Fruit fly (Drosophila melanogaster): Measurements from ENCODE around the gene CG34012.

CG34012 gene

dm6 chr3L:11089805-11090440 lies 19.4 kb downstream of the CG34012 start (continued):
- TF ChIP-seq dm (GFP tag; optimal IDR thresholded peaks at IDR 0.05) (peak; percentile 75), pros (GFP tag; optimal IDR thresholded peaks at IDR 0.05) (peak; percentile 27), esg (GFP tag; conservative IDR thresholded peaks at IDR 0.05) (peak; percentile 80), hkb (optimal IDR thresholded peaks at IDR 0.05) (no peak), hkb (GFP tag; IDR thresholded peaks at IDR 0.05) (peak; percentile 93), zfh1 (GFP tag; IDR thresholded peaks at IDR 0.05) (peak; percentile 88), grau (tag; optimal IDR thresholded peaks at IDR 0.05) (peak; percentile 92), CG6683 (GFP tag; optimal IDR thresholded peaks at IDR 0.05) (peak; percentile 82), CG30020 (tag; optimal IDR thresholded peaks at IDR 0.05) (peak; percentile 72), CG11695 (GFP tag; IDR thresholded peaks at IDR 0.05) (peak; percentile 86), CG17385 (GFP tag; optimal IDR thresholded peaks at IDR 0.05) (peak; percentile 91), Mes4 (GFP tag; optimal IDR thresholded peaks at IDR 0.05) (peak; percentile 85), btn (GFP tag; optimal IDR thresholded peaks at IDR 0.05) (peak; percentile 70), CG1792 (GFP tag; optimal IDR thresholded peaks at IDR 0.05) (peak; percentile 77), slp2 (GFP tag; optimal IDR thresholded peaks at IDR 0.05) (peak; percentile 80), gro (GFP tag; optimal IDR thresholded peaks at IDR 0.05) (peak; percentile 22), CG1602 (GFP tag; optimal IDR thresholded peaks at IDR 0.05) (peak; percentile 87), NfI (GFP tag; optimal IDR thresholded peaks at IDR 0.05) (peak; percentile 89), CG18599 (GFP tag; optimal IDR thresholded peaks at IDR 0.05) (peak; percentile 85), Ravus (GFP tag; IDR thresholded peaks at IDR 0.05) (no peak; the same call in none of the 2 replicates), bigmax (GFP tag; optimal IDR thresholded peaks at IDR 0.05) (no peak), CG2129 (GFP tag; IDR thresholded peaks at IDR 0.05; ENCODE audit: partially characterized antibody) (no peak), CG8089 (GFP tag; optimal IDR thresholded peaks at IDR 0.05) (peak; percentile 69), CG33213 (GFP tag; optimal IDR thresholded peaks at IDR 0.05) (peak; percentile 79), CG2678 (tag; optimal IDR thresholded peaks at IDR 0.05) (peak; percentile 95), CG2120 (GFP tag; optimal IDR thresholded peaks at IDR 0.05) (peak; percentile 76), CG10274 (GFP tag; optimal IDR thresholded peaks at IDR 0.05) (peak; percentile 75), Vsx1 (GFP tag; optimal IDR thresholded peaks at IDR 0.05) (peak; percentile 83), gfzf (GFP tag; optimal IDR thresholded peaks at IDR 0.05) (no peak), z (GFP tag; IDR thresholded peaks at IDR 0.05) (peak; percentile 76; the same call in 1 of the 3 replicates), Ssrp (tag; optimal IDR thresholded peaks at IDR 0.05) (peak; percentile 94), CG11398 (GFP tag; optimal IDR thresholded peaks at IDR 0.05) (peak; percentile 83), bcd (GFP tag; optimal IDR thresholded peaks at IDR 0.05) (peak; percentile 88), Hr3 (GFP tag; optimal IDR thresholded peaks at IDR 0.05) (peak; percentile 91), lbe (GFP tag; optimal IDR thresholded peaks at IDR 0.05) (peak; percentile 66), CG6175 (GFP tag; IDR thresholded peaks at IDR 0.05) (no peak), cato (GFP tag; optimal IDR thresholded peaks at IDR 0.05; ENCODE audit: borderline replicate concordance) (peak; percentile 82), peb (GFP tag; IDR thresholded peaks at IDR 0.05) (peak; percentile 39; the same call in 1 of the 2 replicates), Trl (optimal IDR thresholded peaks at IDR 0.05) (no peak), Trl (GFP tag; optimal IDR thresholded peaks at IDR 0.05) (peak; percentile 81), CG7271 (tag; optimal IDR thresholded peaks at IDR 0.05) (peak; percentile 67), CG3065 (GFP tag; optimal IDR thresholded peaks at IDR 0.05) (peak; percentile 68), Elba2 (GFP tag; optimal IDR thresholded peaks at IDR 0.05) (peak; percentile 65), CG14014 (GFP tag; IDR thresholded peaks at IDR 0.05) (peak; percentile 77), Lpt (GFP tag; optimal IDR thresholded peaks at IDR 0.05) (no peak), CG9817 (tag; optimal IDR thresholded peaks at IDR 0.05) (peak; percentile 45), vnd (GFP tag; IDR thresholded peaks at IDR 0.05; ENCODE audit: partially characterized antibody) (peak; percentile 50; the same call in 1 of the 3 replicates), crc (GFP tag; optimal IDR thresholded peaks at IDR 0.05) (peak; percentile 61), ind (GFP tag; optimal IDR thresholded peaks at IDR 0.05) (peak; percentile 87), ab (GFP tag; optimal IDR thresholded peaks at IDR 0.05) (peak; percentile 51), Bdp1 (GFP tag; optimal IDR thresholded peaks at IDR 0.05) (peak; percentile 79)
